Fruit fly (Drosophila melanogaster): ENCODE data around the gene CG42713.
A peak's percentile ranks its signal among the peaks of the same experiment; 100 is the strongest.

Gene CG42713

DNA sequence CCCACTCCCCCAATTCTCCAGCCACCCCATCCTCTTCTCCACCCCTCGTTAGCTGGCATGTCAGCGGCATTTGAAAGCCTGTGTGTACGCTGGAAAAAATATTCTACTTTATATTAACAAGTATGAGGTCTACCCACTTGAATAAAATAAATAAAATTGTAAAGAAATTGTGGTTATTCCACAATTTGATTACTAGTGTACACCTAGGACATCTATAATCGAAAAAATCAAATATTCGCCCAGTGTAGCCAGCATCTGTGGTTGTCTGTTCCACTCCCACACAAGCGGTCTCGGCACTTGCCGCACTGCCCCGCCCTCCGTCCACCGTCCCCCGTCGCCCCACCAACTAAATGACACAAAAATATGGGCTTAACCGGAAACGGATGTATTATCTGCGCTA, 30.5 kb upstream of the CG42713 start (continued):
- TF ChIP-seq Trl (optimal IDR thresholded peaks at IDR 0.05) (no peak), Trl (GFP tag; optimal IDR thresholded peaks at IDR 0.05) (peak; percentile 54), klu (GFP tag; IDR thresholded peaks at IDR 0.05) (0 out of 2 replicates have a peak, but pooled peaks have one; percentile 22), eve (GFP tag; optimal IDR thresholded peaks at IDR 0.05) (peak in 1 of 2 experiments; percentile 77), CG12744 (GFP tag; optimal IDR thresholded peaks at IDR 0.05) (no peak), Oaz (GFP tag; IDR thresholded peaks at IDR 0.05) (peak; percentile 38; the same call in 1 of the 2 replicates), schlank (tag; optimal IDR thresholded peaks at IDR 0.05) (no peak), NFAT (GFP tag; IDR thresholded peaks at IDR 0.05) (0 out of 2 replicates have a peak, but pooled peaks have one; percentile 39), stwl (tag; optimal IDR thresholded peaks at IDR 0.05) (peak; percentile 2), gsb-n (tag; optimal IDR thresholded peaks at IDR 0.05) (peak; percentile 64), maf-S (GFP tag; optimal IDR thresholded peaks at IDR 0.05) (no peak), Kr (GFP tag; optimal IDR thresholded peaks at IDR 0.05) (no peak), gcm (GFP tag; optimal IDR thresholded peaks at IDR 0.05) (peak; percentile 69), hth (optimal IDR thresholded peaks at IDR 0.05) (no peak), ftz-f1 (GFP tag; optimal IDR thresholded peaks at IDR 0.05) (no peak), BtbVII (GFP tag; optimal IDR thresholded peaks at IDR 0.05) (peak; percentile 53), CG2712 (tag; optimal IDR thresholded peaks at IDR 0.05) (peak; percentile 88), p53 (GFP tag; optimal IDR thresholded peaks at IDR 0.05) (no peak), CG8478 (optimal IDR thresholded peaks at IDR 0.05) (no peak), odd (GFP tag; optimal IDR thresholded peaks at IDR 0.05) (peak; percentile 49), esg (GFP tag; conservative IDR thresholded peaks at IDR 0.05) (peak; percentile 68), zfh2 (GFP tag; optimal IDR thresholded peaks at IDR 0.05) (no peak), mirr (GFP tag; optimal IDR thresholded peaks at IDR 0.05) (no peak), Sox102F (GFP tag; optimal IDR thresholded peaks at IDR 0.05) (peak; percentile 73), gro (GFP tag; optimal IDR thresholded peaks at IDR 0.05) (no peak), jing (GFP tag; optimal IDR thresholded peaks at IDR 0.05) (peak; percentile 28), dmrt99B (tag; optimal IDR thresholded peaks at IDR 0.05) (peak; percentile 78), Poxn (GFP tag; IDR thresholded peaks at IDR 0.05) (no peak), CG16779 (GFP tag; IDR thresholded peaks at IDR 0.05) (no peak), z (GFP tag; IDR thresholded peaks at IDR 0.05) (0 out of 3 replicates have a peak, but pooled peaks have one; percentile 13), repo (GFP tag; optimal IDR thresholded peaks at IDR 0.05) (peak; percentile 27), H2.0 (GFP tag; IDR thresholded peaks at IDR 0.05) (peak; percentile 48), CG13287 (GFP tag; IDR thresholded peaks at IDR 0.05; ENCODE audit: partially characterized antibody) (no peak), CG17359 (tag; optimal IDR thresholded peaks at IDR 0.05) (peak; percentile 78), Lhr (GFP tag; optimal IDR thresholded peaks at IDR 0.05) (peak; percentile 29), lov (optimal IDR thresholded peaks at IDR 0.05) (no peak), lov (GFP tag; IDR thresholded peaks at IDR 0.05) (peak; percentile 82; the same call in 2 of the 3 replicates), Mad (GFP tag; optimal IDR thresholded peaks at IDR 0.05) (no peak), nerfin-1 (tag; optimal IDR thresholded peaks at IDR 0.05) (peak; percentile 70), CG6791 (GFP tag; IDR thresholded peaks at IDR 0.05; ENCODE audit: partially characterized antibody) (no peak), aop (GFP tag; IDR thresholded peaks at IDR 0.05) (0 out of 2 replicates have a peak, but pooled peaks have one; percentile 48), CG10209 (GFP tag; optimal IDR thresholded peaks at IDR 0.05) (peak; percentile 50), CG4820 (GFP tag; optimal IDR thresholded peaks at IDR 0.05) (peak; percentile 80), CG18476 (GFP tag; optimal IDR thresholded peaks at IDR 0.05) (peak; percentile 46), croc (GFP tag; conservative IDR thresholded peaks at IDR 0.05) (peak; percentile 82), unpg (GFP tag; optimal IDR thresholded peaks at IDR 0.05) (peak; percentile 65), so (GFP tag; IDR thresholded peaks at IDR 0.05) (peak; percentile 63; the same call in 1 of the 3 replicates), CG9727 (GFP tag; optimal IDR thresholded peaks at IDR 0.05) (peak; percentile 73), CG13624 (GFP tag; optimal IDR thresholded peaks at IDR 0.05) (peak; percentile 18), shn (GFP tag; optimal IDR thresholded peaks at IDR 0.05) (no peak), ci (GFP tag; IDR thresholded peaks at IDR 0.05) (peak; percentile 84), CG11560 (tag; IDR thresholded peaks at IDR 0.05) (peak; percentile 69), gcm2 (GFP tag; optimal IDR thresholded peaks at IDR 0.05) (no peak)

All from whole organism, embryonic.